Fruit fly (Drosophila melanogaster) whole organism, embryonic: Measurements from ENCODE around the gene CG4613.

Experiments used
- CG10543 ChIP-seq: fragments of 200-800 bp; sonication (Bioruptor generic); optimal IDR thresholded peaks from 3 replicates; lab custom pipeline; 2017; ENCODE audit warnings: missing biosample characterization, mild to moderate bottlenecking, missing genetic modification characterization, moderate library complexity
- CG11696 ChIP-seq: fragments of 200-800 bp; sonication (Bioruptor generic); IDR thresholded peaks from 2 replicates; pipeline ENCODE4 v1.3.6; 2022; ENCODE audit warnings: missing biosample characterization, missing genetic modification characterization
- CG32772 ChIP-seq: fragments of 200-800 bp; sonication (Bioruptor generic); IDR thresholded peaks from 2 replicates; pipeline ENCODE4 v1.3.6; 2022; ENCODE audit warnings: missing biosample characterization, missing genetic modification characterization
- CG8924 ChIP-seq: fragments of 200-800 bp; optimal IDR thresholded peaks from 3 replicates; lab custom pipeline; 2019; ENCODE audit warnings: missing biosample characterization, mild to moderate bottlenecking, missing genetic modification characterization, moderate library complexity
- H15 ChIP-seq: fragments of 200-800 bp; sonication (Bioruptor generic); IDR thresholded peaks from 3 replicates; pipeline ENCODE4 v1.3.6; 2022; ENCODE audit warnings: missing biosample characterization, missing genetic modification characterization
- YL-1 ChIP-seq: fragments of 200-800 bp; sonication (Bioruptor generic); optimal IDR thresholded peaks from 3 replicates; lab custom pipeline; 2017; ENCODE audit warnings: missing biosample characterization, mild to moderate bottlenecking, missing genetic modification characterization
- crol ChIP-seq: fragments of 200-800 bp; sonication (Bioruptor generic); IDR thresholded peaks from 2 replicates; pipeline ENCODE4 v1.3.6; 2022; ENCODE audit warnings: missing biosample characterization, missing genetic modification characterization
- ems ChIP-seq: fragments of 200-800 bp; sonication (Bioruptor generic); optimal IDR thresholded peaks from 3 replicates; lab custom pipeline; 2016; ENCODE audit warnings: missing biosample characterization, missing genetic modification characterization
- lilli ChIP-seq: fragments of 200-800 bp; sonication (Bioruptor generic); optimal IDR thresholded peaks from 3 replicates; lab custom pipeline; 2016; ENCODE audit warnings: missing biosample characterization, missing genetic modification characterization
- lola ChIP-seq, 3 experiments: fragments of >200 bp in 2 of 3; fragments of 200-800 bp in 1 of 3; sonication (Bioruptor generic) in 1 of 3; optimal IDR thresholded peaks; 2 replicates each; lab custom pipeline; 2017 to 2019; ENCODE audit warnings: missing biosample characterization in 3 of 3, missing genetic modification characterization in 3 of 3, mild to moderate bottlenecking in 1 of 3, moderate library complexity in 1 of 3
- pan ChIP-seq, 4 experiments: fragments of >200 bp in 3 of 4; fragments of 200-800 bp in 1 of 4; sonication (Bioruptor generic) in 1 of 4; optimal IDR thresholded peaks in 3 of 4; IDR thresholded peaks in 1 of 4; 2 replicates each; pipeline versions ENCODE4 v1.3.6 to Lab custom; 2017 to 2022; ENCODE audit warnings: missing biosample characterization in 2 of 4, missing genetic modification characterization in 2 of 4, mixed read lengths in 1 of 4
- rib ChIP-seq: fragments of 200-800 bp; sonication (Bioruptor generic); IDR thresholded peaks from 2 replicates; pipeline ENCODE4 v1.3.6; 2022; ENCODE audit warnings: missing biosample characterization, missing genetic modification characterization
- slou ChIP-seq: fragments of 200-800 bp; sonication (Bioruptor generic); optimal IDR thresholded peaks from 3 replicates; lab custom pipeline; 2016; ENCODE audit warnings: missing biosample characterization, missing genetic modification characterization
- zfh1 ChIP-seq: fragments of 200-800 bp; sonication (Bioruptor generic); IDR thresholded peaks from 3 replicates; pipeline ENCODE4 v1.3.6; 2022; ENCODE audit warnings: missing biosample characterization, missing genetic modification characterization

DNA sequence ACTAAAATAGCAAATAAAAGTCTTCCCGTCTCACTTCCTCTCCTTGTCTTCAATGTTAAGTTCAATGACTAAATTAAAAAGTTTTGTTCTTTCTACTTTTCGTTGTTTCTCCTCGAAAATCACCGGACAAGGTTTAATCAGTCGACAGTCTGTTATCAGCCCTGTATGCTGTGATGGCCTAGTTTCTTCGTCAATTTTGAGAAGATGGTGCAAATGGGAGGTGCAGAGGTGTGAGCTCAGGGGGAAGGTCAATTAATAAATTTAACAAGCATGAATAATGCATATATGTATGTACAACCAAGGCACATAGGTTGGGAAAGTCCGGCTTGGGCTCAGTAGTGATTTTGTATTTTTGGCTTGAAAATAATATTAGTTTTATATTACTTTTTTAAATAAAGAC, 36.5 kb upstream of the CG4613 start:
- no peak for TF ChIP-seq CG10543 (GFP tag; lab: Kevin White, UChicago)
- no peak for TF ChIP-seq slou (GFP tag; lab: Kevin White, UChicago)
- no peak for TF ChIP-seq CG8924 (tag; lab: Kevin White, UChicago)
- no peak for TF ChIP-seq H15 (GFP tag; lab: Robert Waterston, UW)
- TF ChIP-seq lilli (GFP tag; lab: Kevin White, UChicago), result no peak
- TF ChIP-seq rib (GFP tag; lab: Robert Waterston, UW), result no peak
- no peak for TF ChIP-seq CG32772 (GFP tag; lab: Robert Waterston, UW)
- no peak for TF ChIP-seq crol (GFP tag; lab: Robert Waterston, UW)
- no peak for TF ChIP-seq CG11696
- no peak for TF ChIP-seq YL-1
- no peak for TF ChIP-seq ems (GFP tag; lab: Kevin White, UChicago)
- TF ChIP-seq lola (GFP tag; optimal IDR thresholded peaks at IDR 0.05; lab: Kevin White, UChicago), result no peak
- TF ChIP-seq pan (optimal IDR thresholded peaks at IDR 0.05; lab: Kevin White, UChicago), result no peak
- no peak for TF ChIP-seq pan (GFP tag; optimal IDR thresholded peaks at IDR 0.05 in 1 of 2, IDR thresholded peaks at IDR 0.05 in 1 of 2)
- no peak for TF ChIP-seq zfh1 (GFP tag; lab: Robert Waterston, UW)
